Fruit fly (Drosophila melanogaster): Measurements from ENCODE around the gene CG3168.

dm6 chrX:6711295-6711694, 28.5 kb downstream of the CG3168 start:
- TF ChIP-seq CG12768 (GFP tag; optimal IDR thresholded peaks at IDR 0.05) (peak; percentile 63), CG5204 (GFP tag; optimal IDR thresholded peaks at IDR 0.05) (peak; percentile 1), CG7101 (tag; optimal IDR thresholded peaks at IDR 0.05) (peak; percentile 51)
